Worm (Caenorhabditis elegans): ENCODE measurements around the gene dss-1.

Gene dss-1

ce11 chrIII:1225595-1225994 is 29.5 kb upstream of the dss-1 start:
- TF ChIP-seq F26F4.8 (GFP tag; conservative IDR thresholded peaks at IDR 0.05) = no peak
- TF ChIP-seq R02D3.7 (tag; optimal IDR thresholded peaks at IDR 0.05) = no peak
- no peak for TF ChIP-seq zfp-2 (tag; optimal IDR thresholded peaks at IDR 0.05)
- no peak for TF ChIP-seq nhr-111 (GFP tag; optimal IDR thresholded peaks at IDR 0.05)
- no peak for TF ChIP-seq madf-9 (GFP tag; conservative IDR thresholded peaks at IDR 0.05)
- no peak for TF ChIP-seq ama-1 (optimal IDR thresholded peaks at IDR 0.05)
- TF ChIP-seq nhr-77 (tag; optimal IDR thresholded peaks at IDR 0.05) = no peak
- no peak for TF ChIP-seq egl-43 (GFP tag; IDR thresholded peaks at IDR 0.05)
- TF ChIP-seq nhr-11 (tag; optimal IDR thresholded peaks at IDR 0.05) = no peak
- TF ChIP-seq aha-1 (tag) = no peak
- TF ChIP-seq spr-1 (tag; optimal IDR thresholded peaks at IDR 0.05) = no peak
- TF ChIP-seq ztf-7 (tag; optimal IDR thresholded peaks at IDR 0.05) = no peak

ce11 chrIII:1225116-1225515 is 29.0 kb upstream of the dss-1 start:
- no peak for TF ChIP-seq mxl-2 (GFP tag; conservative IDR thresholded peaks at IDR 0.05)
- TF ChIP-seq set-16 (GFP tag; IDR thresholded peaks at IDR 0.05) = peak; percentile 49; the same call in 1 of the 2 replicates
- TF ChIP-seq ceh-44 (GFP tag; IDR thresholded peaks at IDR 0.05) = no peak

DNA sequence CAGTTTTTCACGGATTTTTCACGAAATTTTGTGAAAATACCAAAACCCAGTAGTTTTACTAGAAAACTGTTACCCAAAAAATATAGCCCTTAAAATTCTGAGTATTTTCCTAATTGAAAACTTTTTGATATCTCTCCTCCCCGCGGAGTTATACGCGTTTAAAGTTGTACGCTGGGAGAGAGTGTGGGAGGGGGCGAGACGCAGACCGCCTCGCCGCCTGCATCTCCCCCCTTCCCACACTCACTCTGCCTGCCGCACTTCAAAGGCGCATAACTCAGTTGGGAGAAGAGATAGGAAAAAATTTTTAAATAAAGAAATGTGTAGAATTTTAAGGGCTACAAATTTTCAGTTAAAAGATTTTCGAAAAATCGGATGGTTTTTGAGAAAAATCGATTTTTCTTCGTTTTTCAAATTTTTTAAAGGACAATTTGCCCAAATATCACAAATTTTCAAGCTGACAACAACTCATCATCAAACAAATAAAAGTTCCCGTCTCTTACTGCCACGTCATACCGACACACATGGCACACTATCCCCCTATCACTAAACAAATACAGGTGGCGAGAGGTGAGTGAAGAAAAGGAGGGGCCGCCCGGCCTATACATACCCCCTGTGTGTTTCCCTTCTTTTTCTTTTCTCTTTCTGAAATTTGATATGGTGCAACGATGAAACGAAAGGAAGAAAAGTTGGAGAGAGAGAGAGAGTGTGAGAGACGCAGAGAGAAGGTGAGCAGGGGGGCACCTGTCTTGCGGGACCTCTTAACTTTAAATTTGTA is 27.4 kb upstream of the dss-1 start:
- TF ChIP-seq mes-2 (tag; optimal IDR thresholded peaks at IDR 0.05; ENCODE audit: poor library complexity, severe bottlenecking) (peak; percentile 69), fos-1 (tag; optimal IDR thresholded peaks at IDR 0.05) (no peak), mxl-3 (GFP tag; optimal IDR thresholded peaks at IDR 0.05) (peak; percentile 48), pqm-1 (tag; optimal IDR thresholded peaks at IDR 0.05) (peak; percentile 32), daf-16 (GFP tag; optimal IDR thresholded peaks at IDR 0.05) (no peak), daf-16 (tag; optimal IDR thresholded peaks at IDR 0.05) (peak; percentile 50), mep-1 (tag; optimal IDR thresholded peaks at IDR 0.05) (peak; percentile 46), unc-39 (tag; optimal IDR thresholded peaks at IDR 0.05) (no peak), aha-1 (tag) (peak; percentile 83), ama-1 (optimal IDR thresholded peaks at IDR 0.05) (no peak), dpl-1 (GFP tag; optimal IDR thresholded peaks at IDR 0.05) (no peak), dve-1 (tag; optimal IDR thresholded peaks at IDR 0.05; ENCODE audit: insufficient read depth) (peak; percentile 47), nhr-28 (tag; optimal IDR thresholded peaks at IDR 0.05) (peak; percentile 53), ceh-20 (GFP tag; IDR thresholded peaks at IDR 0.05) (no peak), mdl-1 (tag; optimal IDR thresholded peaks at IDR 0.05) (peak in 1 of 2 experiments; percentile 42), lin-38 (GFP tag; IDR thresholded peaks at IDR 0.05) (no peak), fkh-10 (GFP tag; optimal IDR thresholded peaks at IDR 0.05) (no peak), nhr-6 (tag; optimal IDR thresholded peaks at IDR 0.05) (peak; percentile 43), dmd-9 (GFP tag; IDR thresholded peaks at IDR 0.05) (no peak), hlh-30 (tag; optimal IDR thresholded peaks at IDR 0.05; ENCODE audit: insufficient read depth) (peak; percentile 4), F10B5.3 (tag; optimal IDR thresholded peaks at IDR 0.05) (no peak), T20F7.1 (GFP tag; optimal IDR thresholded peaks at IDR 0.05) (no peak), lsy-2 (tag; optimal IDR thresholded peaks at IDR 0.05) (peak in 1 of 2 experiments; percentile 31), nhr-77 (tag; optimal IDR thresholded peaks at IDR 0.05) (peak; percentile 41), pha-4 (GFP tag; IDR thresholded peaks at IDR 0.05) (peak; percentile 32; the same call in 1 of the 2 replicates), pha-4 (tag; optimal IDR thresholded peaks at IDR 0.05) (peak; percentile 97), hlh-11 (tag; optimal IDR thresholded peaks at IDR 0.05) (peak; percentile 54), daf-19 (GFP tag; conservative IDR thresholded peaks at IDR 0.05) (no peak), set-16 (GFP tag; IDR thresholded peaks at IDR 0.05) (0 out of 2 replicates have a peak, but pooled peaks have one; percentile 27)
